Worm (Caenorhabditis elegans) whole organism, mixed stage, embryonic: ENCODE data around the gene C08B11.9.

Source experiments
- bed-3 ChIP-seq: fragments of 200-800 bp; sonication (Bioruptor generic); optimal IDR thresholded peaks from 3 replicates; lab custom pipeline; 2018; ENCODE audit warnings: mild to moderate bottlenecking, missing genetic modification characterization, moderate library complexity, missing compliant biosample characterization
- elt-1 ChIP-seq: sonication (generic microtip); optimal IDR thresholded peaks from 2 replicates; lab custom pipeline; 2017; ENCODE audit warnings: missing genetic modification characterization, mild to moderate bottlenecking, missing compliant biosample characterization, antibody characterized with exemption, moderate library complexity, borderline replicate concordance; ENCODE audit not compliant: insufficient read depth
- lsy-2 ChIP-seq: fragments of 150-350 bp; optimal IDR thresholded peaks from 2 replicates; lab custom pipeline; 2014; ENCODE audit warnings: missing biosample characterization, missing genetic modification characterization
- mab-5 ChIP-seq: fragments of 150-350 bp; optimal IDR thresholded peaks from 2 replicates; lab custom pipeline; 2014; ENCODE audit warnings: missing biosample characterization, missing genetic modification characterization
- mep-1 ChIP-seq: fragments of 150-350 bp; optimal IDR thresholded peaks from 2 replicates; lab custom pipeline; 2017; ENCODE audit warnings: missing biosample characterization, missing genetic modification reagents, missing genetic modification characterization, inconsistent platforms
- nhr-237 ChIP-seq: fragments of 150-350 bp; optimal IDR thresholded peaks from 2 replicates; lab custom pipeline; 2014; ENCODE audit warnings: missing biosample characterization, missing genetic modification characterization
- nhr-28 ChIP-seq: fragments of 150-350 bp; optimal IDR thresholded peaks from 2 replicates; lab custom pipeline; 2014; ENCODE audit warnings: missing biosample characterization, missing genetic modification characterization
- snpc-4 ChIP-seq: fragments of 150-350 bp; optimal IDR thresholded peaks from 2 replicates; lab custom pipeline; 2014; ENCODE audit warnings: missing biosample characterization, missing genetic modification characterization
- sptf-1 ChIP-seq: sonication (generic microtip); optimal IDR thresholded peaks from 2 replicates; lab custom pipeline; 2017; ENCODE audit warnings: mild to moderate bottlenecking, missing genetic modification characterization, moderate library complexity, missing compliant biosample characterization
- unc-62 ChIP-seq: fragments of 150-350 bp; optimal IDR thresholded peaks from 2 replicates; lab custom pipeline; 2014; ENCODE audit warnings: missing biosample characterization, missing genetic modification reagents, missing genetic modification characterization

DNA sequence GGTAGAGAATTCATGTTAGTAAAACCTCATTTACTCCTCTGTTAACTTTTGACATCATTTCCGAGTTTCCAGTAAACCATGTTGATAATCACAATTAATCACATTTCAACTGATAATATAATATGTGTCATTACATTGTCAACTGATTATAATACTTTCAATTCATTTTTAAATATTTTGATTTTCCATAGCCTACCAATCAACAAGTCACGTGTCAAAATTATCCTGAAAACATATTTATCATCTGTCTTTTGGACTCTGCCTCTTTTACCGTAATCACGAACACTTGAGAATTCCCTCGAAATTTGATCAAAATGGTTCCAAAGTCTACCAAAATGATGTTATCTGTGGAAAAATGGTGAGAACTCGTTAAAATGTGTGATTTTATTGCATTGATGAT is 36.1 kb upstream of the C08B11.9 start:
- TF ChIP-seq unc-62 (GFP tag; lab: Kevin White, UChicago) (no peak), nhr-237 (no peak), sptf-1 (tag; lab: Kevin White, UChicago) (no peak), nhr-28 (tag; lab: Kevin White, UChicago) (no peak), snpc-4 (no peak), mep-1 (tag; lab: Kevin White, UChicago) (no peak), lsy-2 (tag; lab: Kevin White, UChicago) (no peak), elt-1 (tag; lab: Kevin White, UChicago) (no peak), mab-5 (tag; lab: Kevin White, UChicago) (no peak), bed-3 (GFP tag; lab: Kevin White, UChicago) (no peak)
